Worm (Caenorhabditis elegans) whole organism, L2 larva: ENCODE data around the gene rpn-2.

ENCODE experiments used
- blmp-1 ChIP-seq: sonication (generic microtip); optimal IDR thresholded peaks from 2 replicates; lab custom pipeline; 2017; ENCODE audit warnings: missing genetic modification characterization, mild to moderate bottlenecking, missing compliant biosample characterization, antibody characterized with exemption, moderate library complexity; ENCODE audit not compliant: insufficient read depth
- dmd-4 ChIP-seq: sonication (generic microtip); optimal IDR thresholded peaks from 2 replicates; lab custom pipeline; 2017; ENCODE audit warnings: missing biosample characterization, missing genetic modification characterization
- lin-39 ChIP-seq: fragments of 150-350 bp; optimal IDR thresholded peaks from 2 replicates; lab custom pipeline; 2014; ENCODE audit warnings: missing biosample characterization, missing genetic modification reagents, missing genetic modification characterization
- mdl-1 ChIP-seq, 2 experiments: fragments of 150-350 bp in 1 of 2; sonication (generic microtip) in 1 of 2; optimal IDR thresholded peaks; 2 replicates each; lab custom pipeline; 2017; ENCODE audit warnings: missing biosample characterization in 2 of 2, missing genetic modification characterization in 2 of 2

- TF ChIP-seq dmd-4 (tag; lab: Kevin White, UChicago), result no peak
- no peak for TF ChIP-seq mdl-1 (tag; optimal IDR thresholded peaks at IDR 0.05; lab: Kevin White, UChicago)
- TF ChIP-seq lin-39 (tag; lab: Kevin White, UChicago), result no peak
- TF ChIP-seq blmp-1 (tag; lab: Kevin White, UChicago), result no peak
These were observed 44.4 kb upstream of the rpn-2 start for ce11 chrIII:6154586-6154985.
